Worm (Caenorhabditis elegans) whole organism, L3 larva: ENCODE measurements around the gene C09G9.1.

Source experiments
- ZK546.5 ChIP-seq: sonication (generic microtip); optimal IDR thresholded peaks from 2 replicates; lab custom pipeline; 2017; ENCODE audit warnings: missing biosample characterization, missing genetic modification characterization
- aly-2 ChIP-seq: fragments of 150-350 bp; optimal IDR thresholded peaks from 2 replicates; lab custom pipeline; 2014; ENCODE audit warnings: missing biosample characterization, missing genetic modification characterization
- ama-1 ChIP-seq: fragments of 150-350 bp; optimal IDR thresholded peaks from 2 replicates; lab custom pipeline; 2018
- ceh-16 ChIP-seq: sonication (generic microtip); optimal IDR thresholded peaks from 2 replicates; lab custom pipeline; 2017; ENCODE audit warnings: missing biosample characterization, missing genetic modification characterization
- ceh-28 ChIP-seq: fragments of 150-350 bp; optimal IDR thresholded peaks from 2 replicates; lab custom pipeline; 2014; ENCODE audit warnings: missing biosample characterization, missing genetic modification reagents, missing genetic modification characterization
- ceh-82 ChIP-seq: fragments of 150-350 bp; optimal IDR thresholded peaks from 2 replicates; lab custom pipeline; 2014; ENCODE audit warnings: missing biosample characterization, missing genetic modification characterization
- daf-12 ChIP-seq: fragments of 150-350 bp; optimal IDR thresholded peaks from 2 replicates; lab custom pipeline; 2014; ENCODE audit warnings: missing biosample characterization, missing genetic modification reagents, missing genetic modification characterization
- egl-27 ChIP-seq: sonication (generic microtip); optimal IDR thresholded peaks from 4 replicates; lab custom pipeline; 2017; ENCODE audit warnings: missing biosample characterization, missing genetic modification reagents, missing genetic modification characterization
- egl-5 ChIP-seq: fragments of 150-350 bp; optimal IDR thresholded peaks from 2 replicates; lab custom pipeline; 2017; ENCODE audit warnings: missing biosample characterization, missing genetic modification reagents, missing genetic modification characterization, inconsistent platforms
- elt-1 ChIP-seq: fragments of 150-350 bp; optimal IDR thresholded peaks from 2 replicates; lab custom pipeline; 2014; ENCODE audit warnings: missing biosample characterization, missing genetic modification characterization
- elt-2 ChIP-seq: sonication (generic microtip); optimal IDR thresholded peaks from 2 replicates; lab custom pipeline; 2016; ENCODE audit warnings: missing genetic modification reagents, mild to moderate bottlenecking, missing genetic modification characterization, missing compliant biosample characterization
- elt-3 ChIP-seq, 3 experiments: fragments of 150-350 bp in 1 of 3; sonication (generic microtip) in 2 of 3; optimal IDR thresholded peaks; 2 replicates in 2 of 3; 4 replicates in 1 of 3; lab custom pipeline; 2014 to 2017; ENCODE audit warnings: missing biosample characterization in 3 of 3, missing genetic modification characterization in 3 of 3
- eor-1 ChIP-seq, 2 experiments: fragments of 150-350 bp; optimal IDR thresholded peaks; 2 replicates each; lab custom pipeline; 2014 to 2018; ENCODE audit warnings: missing biosample characterization in 2 of 2, missing genetic modification characterization in 2 of 2
- fkh-10 ChIP-seq: sonication (generic microtip); optimal IDR thresholded peaks from 2 replicates; lab custom pipeline; 2017; ENCODE audit warnings: missing biosample characterization, missing genetic modification reagents, missing genetic modification characterization
- hmg-11 ChIP-seq: sonication (generic microtip); optimal IDR thresholded peaks from 2 replicates; lab custom pipeline; 2016; ENCODE audit warnings: missing genetic modification characterization, missing compliant biosample characterization
- jun-1 ChIP-seq: fragments of 150-350 bp; optimal IDR thresholded peaks from 2 replicates; lab custom pipeline; 2014; ENCODE audit warnings: missing biosample characterization, missing genetic modification reagents, missing genetic modification characterization
- lin-15B ChIP-seq: fragments of 150-350 bp; optimal IDR thresholded peaks from 2 replicates; lab custom pipeline; 2014; ENCODE audit warnings: missing biosample characterization, missing genetic modification characterization
- lin-39 ChIP-seq: fragments of 150-350 bp; optimal IDR thresholded peaks from 2 replicates; lab custom pipeline; 2018; ENCODE audit warnings: missing biosample characterization, missing genetic modification reagents, missing genetic modification characterization
- lsy-12 ChIP-seq: sonication (generic microtip); optimal IDR thresholded peaks from 2 replicates; lab custom pipeline; 2016; ENCODE audit warnings: mild to moderate bottlenecking, missing genetic modification characterization, missing compliant biosample characterization
- mdl-1 ChIP-seq: fragments of 150-350 bp; optimal IDR thresholded peaks from 2 replicates; lab custom pipeline; 2014; ENCODE audit warnings: missing biosample characterization, missing genetic modification characterization
- mml-1 ChIP-seq: fragments of 150-350 bp; sonication (generic microtip); optimal IDR thresholded peaks from 3 replicates; lab custom pipeline; 2014; ENCODE audit warnings: missing biosample characterization, missing genetic modification characterization
- nfya-1 ChIP-seq: sonication (generic microtip); optimal IDR thresholded peaks from 2 replicates; lab custom pipeline; 2017; ENCODE audit warnings: missing genetic modification characterization, mild to moderate bottlenecking, missing compliant biosample characterization, antibody characterized with exemption, moderate library complexity; ENCODE audit not compliant: insufficient read depth
- nhr-11 ChIP-seq: fragments of 150-350 bp; optimal IDR thresholded peaks from 2 replicates; lab custom pipeline; 2014; ENCODE audit warnings: missing biosample characterization, missing genetic modification characterization
- nhr-23 ChIP-seq: fragments of 150-350 bp; optimal IDR thresholded peaks from 2 replicates; lab custom pipeline; 2014; ENCODE audit warnings: missing biosample characterization, missing genetic modification reagents, missing genetic modification characterization
- nhr-237 ChIP-seq: fragments of 150-350 bp; optimal IDR thresholded peaks from 2 replicates; lab custom pipeline; 2014; ENCODE audit warnings: missing biosample characterization, missing genetic modification characterization
- nhr-25 ChIP-seq: sonication (generic microtip); optimal IDR thresholded peaks from 2 replicates; lab custom pipeline; 2017; ENCODE audit warnings: missing biosample characterization, missing genetic modification characterization
- nhr-28 ChIP-seq: fragments of 150-350 bp; optimal IDR thresholded peaks from 2 replicates; lab custom pipeline; 2014; ENCODE audit warnings: missing biosample characterization, missing genetic modification characterization
- nhr-67 ChIP-seq: fragments of 150-350 bp; optimal IDR thresholded peaks from 2 replicates; lab custom pipeline; 2014; ENCODE audit warnings: missing biosample characterization, missing genetic modification characterization
- nhr-76 ChIP-seq: fragments of 150-350 bp; sonication (generic microtip); optimal IDR thresholded peaks from 5 replicates; lab custom pipeline; 2014; ENCODE audit warnings: missing biosample characterization, missing genetic modification characterization
- nhr-77 ChIP-seq: fragments of 150-350 bp; optimal IDR thresholded peaks from 2 replicates; lab custom pipeline; 2014; ENCODE audit warnings: missing biosample characterization, missing genetic modification characterization
- pha-4 ChIP-seq: fragments of 150-350 bp; optimal IDR thresholded peaks from 2 replicates; lab custom pipeline; 2014; ENCODE audit warnings: missing biosample characterization, missing genetic modification reagents, missing genetic modification characterization
- pqm-1 ChIP-seq: fragments of 150-350 bp; optimal IDR thresholded peaks from 2 replicates; lab custom pipeline; 2017; ENCODE audit warnings: missing biosample characterization, missing genetic modification characterization, inconsistent platforms
- tbx-2 ChIP-seq: sonication (generic microtip); optimal IDR thresholded peaks from 2 replicates; lab custom pipeline; 2016; ENCODE audit warnings: mild to moderate bottlenecking, missing genetic modification characterization, missing compliant biosample characterization
- unc-39 ChIP-seq: sonication (generic microtip); optimal IDR thresholded peaks from 4 replicates; lab custom pipeline; 2017; ENCODE audit warnings: missing biosample characterization, missing genetic modification characterization
- unc-62 ChIP-seq: fragments of 150-350 bp; sonication (generic microtip); optimal IDR thresholded peaks from 4 replicates; lab custom pipeline; 2014; ENCODE audit warnings: missing biosample characterization, missing genetic modification reagents, missing genetic modification characterization
- zag-1 ChIP-seq: fragments of 150-350 bp; optimal IDR thresholded peaks from 2 replicates; lab custom pipeline; 2014; ENCODE audit warnings: missing biosample characterization, missing genetic modification characterization
- ztf-11 ChIP-seq: fragments of 150-350 bp; optimal IDR thresholded peaks from 2 replicates; lab custom pipeline; 2014; ENCODE audit warnings: missing biosample characterization, missing genetic modification characterization
- ztf-4 ChIP-seq: fragments of 150-350 bp; optimal IDR thresholded peaks from 2 replicates; lab custom pipeline; 2014; ENCODE audit warnings: missing biosample characterization, missing genetic modification characterization

Gene C09G9.1

ce11 chrIV:8865343-8865742 lies at the start of gene C09G9.1:
Gene C09G9.1, minus strand, starts transcription at chrIV:8865485.
- peak; percentile 67 for TF ChIP-seq elt-2 (tag; lab: Kevin White, UChicago)
- TF ChIP-seq pqm-1 (tag; lab: Kevin White, UChicago): no peak
- no peak for TF ChIP-seq nhr-77
- TF ChIP-seq daf-12 (tag; lab: Kevin White, UChicago): no peak
- no peak for TF ChIP-seq aly-2 (tag; lab: Kevin White, UChicago)
- TF ChIP-seq unc-39 (tag; lab: Kevin White, UChicago): no peak
- TF ChIP-seq egl-27 (tag; lab: Kevin White, UChicago): no peak
- TF ChIP-seq pha-4 (tag; lab: Kevin White, UChicago): peak; percentile 44
- no peak for TF ChIP-seq lin-15B
- no peak for TF ChIP-seq eor-1 (tag; optimal IDR thresholded peaks at IDR 0.05; lab: Kevin White, UChicago)
- TF ChIP-seq nhr-28 (tag; lab: Kevin White, UChicago): no peak

- no peak for TF ChIP-seq zag-1
- no peak for TF ChIP-seq nhr-76 (tag; lab: Kevin White, UChicago)
- no peak for TF ChIP-seq pqm-1 (tag; lab: Kevin White, UChicago)
- no peak for TF ChIP-seq ztf-11 (tag; lab: Kevin White, UChicago)
- no peak for TF ChIP-seq ceh-16 (tag; lab: Kevin White, UChicago)
- no peak for TF ChIP-seq mml-1 (tag; lab: Kevin White, UChicago)
- TF ChIP-seq elt-1 (tag; lab: Kevin White, UChicago): no peak
- no peak for TF ChIP-seq hmg-11
- no peak for TF ChIP-seq elt-2 (tag; lab: Kevin White, UChicago)
- TF ChIP-seq nhr-23 (tag; lab: Kevin White, UChicago): no peak
These were observed 48.9 kb upstream of the C09G9.1 start for ce11 chrIV:8914187-8914586.

ce11 chrIV:8906743-8907142 lies 41.5 kb upstream of the C09G9.1 start, which contains the start of gene C27B7.7:
Gene C27B7.7, plus strand, starts transcription at chrIV:8907043.
- TF ChIP-seq unc-39 (tag; lab: Kevin White, UChicago) (no peak), elt-1 (tag; lab: Kevin White, UChicago) (no peak), aly-2 (tag; lab: Kevin White, UChicago) (no peak), unc-62 (GFP tag; lab: Kevin White, UChicago) (no peak), nhr-67 (tag; lab: Kevin White, UChicago) (no peak), nhr-237 (tag; lab: Kevin White, UChicago) (no peak), nhr-77 (no peak)

ce11 chrIV:8906164-8906563 lies 40.9 kb upstream of the C09G9.1 start, which contains the start of gene C27B7.6:
Gene C27B7.6, minus strand, starts transcription at chrIV:8906345.
- TF ChIP-seq elt-2 (tag; lab: Kevin White, UChicago) (no peak), mdl-1 (tag; lab: Kevin White, UChicago) (no peak), hmg-11 (no peak), nhr-237 (tag; lab: Kevin White, UChicago) (no peak), nhr-67 (tag; lab: Kevin White, UChicago) (no peak), ztf-4 (tag; lab: Kevin White, UChicago) (no peak), jun-1 (no peak), elt-3 (tag; optimal IDR thresholded peaks at IDR 0.05; lab: Kevin White, UChicago) (no peak), aly-2 (tag; lab: Kevin White, UChicago) (no peak)

ce11 chrIV:8901346-8901745 lies 36.1 kb upstream of the C09G9.1 start, which contains the start of gene C27B7.5:
Gene C27B7.5, plus strand, starts transcription at chrIV:8901646.
- TF ChIP-seq elt-3 (tag; optimal IDR thresholded peaks at IDR 0.05; lab: Kevin White, UChicago) (no peak), elt-2 (tag; lab: Kevin White, UChicago) (peak; percentile 12)
- TF ChIP-seq, all 47 proteins: peak for 1

- TF ChIP-seq lin-15B: peak; percentile 72
- no peak for TF ChIP-seq nhr-28 (tag; lab: Kevin White, UChicago)
- TF ChIP-seq jun-1: peak; percentile 26
- TF ChIP-seq nhr-23 (tag; lab: Kevin White, UChicago): peak; percentile 18
- peak; percentile 57 for TF ChIP-seq ztf-4 (tag; lab: Kevin White, UChicago)
- peak; percentile 6 for TF ChIP-seq nhr-11
- TF ChIP-seq ceh-16 (tag; lab: Kevin White, UChicago): no peak
- no peak for TF ChIP-seq eor-1 (tag; optimal IDR thresholded peaks at IDR 0.05; lab: Kevin White, UChicago)
- no peak for TF ChIP-seq lsy-12 (tag; lab: Kevin White, UChicago)
- peak; percentile 74 for TF ChIP-seq nfya-1 (tag; lab: Kevin White, UChicago)
- no peak for TF ChIP-seq ceh-82
- TF ChIP-seq pqm-1 (tag; lab: Kevin White, UChicago): peak; percentile 46
- no peak for TF ChIP-seq ztf-11 (tag; lab: Kevin White, UChicago)
- no peak for TF ChIP-seq tbx-2 (tag; lab: Kevin White, UChicago)
- peak; percentile 54 for TF ChIP-seq ceh-28 (tag; lab: Kevin White, UChicago)
- peak; percentile 99 for TF ChIP-seq pha-4 (tag; lab: Kevin White, UChicago)
- peak; percentile 28 for TF ChIP-seq lin-39
- peak; percentile 22 for TF ChIP-seq hmg-11
- peak; percentile 71 for TF ChIP-seq nhr-25 (tag; lab: Kevin White, UChicago)
- no peak for TF ChIP-seq unc-62 (GFP tag; lab: Kevin White, UChicago)
- no peak for TF ChIP-seq daf-12 (tag; lab: Kevin White, UChicago)
- TF ChIP-seq nhr-67 (tag; lab: Kevin White, UChicago): no peak
- TF ChIP-seq ZK546.5 (tag; lab: Kevin White, UChicago): no peak
- TF ChIP-seq egl-27 (tag; lab: Kevin White, UChicago): no peak
- TF ChIP-seq egl-5: peak; percentile 69
- peak; percentile 60 for TF ChIP-seq elt-2 (tag; lab: Kevin White, UChicago)
- no peak for TF ChIP-seq nhr-76 (tag; lab: Kevin White, UChicago)
- TF ChIP-seq mml-1 (tag; lab: Kevin White, UChicago): no peak
- TF ChIP-seq ama-1 (lab: Kevin White, UChicago): peak; percentile 20
- TF ChIP-seq mdl-1 (tag; lab: Kevin White, UChicago): no peak
- TF ChIP-seq fkh-10: no peak
These were observed 28.5 kb upstream of the C09G9.1 start, which contains the start of gene rad-54.L2 for ce11 chrIV:8893746-8894145. Gene rad-54.L2, plus strand, starts transcription at chrIV:8894077.
